Fruit fly (Drosophila melanogaster) whole organism: ENCODE measurements around the gene CG34296.

Experiments used
- CG8478 ChIP-seq: fragments of >200 bp; optimal IDR thresholded peaks from 2 replicates; lab custom pipeline; 2018; ENCODE audit warnings: inconsistent platforms
- Dll ChIP-seq: fragments of >200 bp; optimal IDR thresholded peaks from 2 replicates; lab custom pipeline; 2017
- EcR ChIP-seq, 2 experiments: fragments of >200 bp; optimal IDR thresholded peaks; 2 replicates each; lab custom pipeline; 2017; ENCODE audit warnings: missing biosample characterization in 2 of 2, missing genetic modification characterization in 2 of 2, missing genetic modification reagents in 2 of 2
- pan ChIP-seq: fragments of >200 bp; optimal IDR thresholded peaks from 2 replicates; lab custom pipeline; 2017
- usp ChIP-seq: fragments of >200 bp; optimal IDR thresholded peaks from 2 replicates; lab custom pipeline; 2017; ENCODE audit warnings: missing biosample characterization, missing genetic modification characterization, mixed read lengths

DNA sequence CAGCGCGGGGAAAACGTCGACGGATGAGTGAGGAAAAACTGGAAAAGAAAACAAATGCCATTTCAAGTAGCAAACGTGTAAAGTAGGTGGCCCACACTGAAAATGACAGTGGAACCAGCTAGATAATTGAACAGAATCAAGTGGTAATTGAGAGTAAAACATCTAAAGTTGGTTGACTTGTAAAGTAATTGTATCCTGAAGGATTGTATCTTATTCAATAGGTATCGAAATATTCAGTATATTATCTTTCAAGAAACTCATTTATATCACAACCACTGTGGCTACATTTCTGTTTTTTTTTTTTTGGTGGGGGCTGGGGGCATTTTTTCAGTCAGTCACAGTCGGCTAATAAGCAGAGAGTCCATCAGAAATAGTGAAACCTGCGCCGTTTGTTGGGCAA is 23.1 kb upstream of the CG34296 start:
- no peak for TF ChIP-seq usp
- TF ChIP-seq CG8478 (lab: Kevin White, UChicago) = no peak
- no peak for TF ChIP-seq Dll
- TF ChIP-seq EcR (GFP tag; optimal IDR thresholded peaks at IDR 0.05; lab: Kevin White, UChicago) = no peak
- TF ChIP-seq pan (lab: Kevin White, UChicago) = no peak
